Fruit fly (Drosophila melanogaster) whole organism, prepupa: ENCODE measurements around the gene Col4a1.
A peak's percentile ranks its signal among the peaks of the same experiment; 100 is the strongest.

Experiments used
- Blimp-1 ChIP-seq: fragments of 200-800 bp; sonication (Bioruptor generic); optimal IDR thresholded peaks from 3 replicates; lab custom pipeline; 2017; ENCODE audit warnings: missing biosample characterization, missing genetic modification characterization, mild to moderate bottlenecking, moderate library complexity, missing genetic modification reagents
- CG10631 ChIP-seq: fragments of 200-800 bp; sonication (Bioruptor generic); optimal IDR thresholded peaks from 2 replicates; lab custom pipeline; 2016; ENCODE audit warnings: missing biosample characterization, missing genetic modification characterization
- CG11294 ChIP-seq: fragments of 200-800 bp; sonication (Bioruptor generic); IDR thresholded peaks from 2 replicates; pipeline ENCODE4 v1.3.6; 2022; ENCODE audit warnings: missing biosample characterization, missing genetic modification characterization
- CG11902 ChIP-seq: fragments of 200-800 bp; sonication (Bioruptor generic); optimal IDR thresholded peaks from 3 replicates; lab custom pipeline; 2016; ENCODE audit warnings: missing biosample characterization, missing genetic modification characterization
- CG15336 ChIP-seq: fragments of 200-800 bp; sonication (Bioruptor generic); IDR thresholded peaks from 2 replicates; pipeline ENCODE4 v1.3.6; 2022; ENCODE audit warnings: missing biosample characterization, missing genetic modification characterization
- CG16779 ChIP-seq: fragments of 200-800 bp; sonication (Bioruptor generic); optimal IDR thresholded peaks from 3 replicates; lab custom pipeline; 2017; ENCODE audit warnings: missing biosample characterization, mild to moderate bottlenecking, missing genetic modification characterization
- CG3032 ChIP-seq: fragments of 200-800 bp; optimal IDR thresholded peaks from 2 replicates; lab custom pipeline; 2019; ENCODE audit warnings: missing biosample characterization, mild to moderate bottlenecking, missing genetic modification characterization, moderate library complexity
- CG31627 ChIP-seq: fragments of 200-800 bp; sonication (Bioruptor generic); optimal IDR thresholded peaks from 3 replicates; lab custom pipeline; 2016; ENCODE audit warnings: missing biosample characterization, missing genetic modification characterization
- CG32006 ChIP-seq: fragments of 200-800 bp; sonication (Bioruptor generic); optimal IDR thresholded peaks from 3 replicates; lab custom pipeline; 2017; ENCODE audit warnings: missing biosample characterization, mild to moderate bottlenecking, missing genetic modification characterization
- CG34406 ChIP-seq: fragments of 200-800 bp; sonication (Bioruptor generic); optimal IDR thresholded peaks from 3 replicates; lab custom pipeline; 2016; ENCODE audit warnings: missing biosample characterization, missing genetic modification characterization
- CG3919 ChIP-seq: fragments of 200-800 bp; sonication (Bioruptor generic); optimal IDR thresholded peaks from 3 replicates; lab custom pipeline; 2016; ENCODE audit warnings: missing biosample characterization, missing genetic modification characterization
- CG4318 ChIP-seq: fragments of 200-800 bp; sonication (Bioruptor generic); optimal IDR thresholded peaks from 3 replicates; lab custom pipeline; 2017; ENCODE audit warnings: missing biosample characterization, mild to moderate bottlenecking, missing genetic modification characterization
- CG6276 ChIP-seq: fragments of 200-800 bp; sonication (Bioruptor generic); optimal IDR thresholded peaks from 2 replicates; lab custom pipeline; 2017; ENCODE audit warnings: missing biosample characterization, mild to moderate bottlenecking, missing genetic modification characterization
- CG6792 ChIP-seq: fragments of 200-800 bp; sonication (Bioruptor generic); optimal IDR thresholded peaks from 3 replicates; lab custom pipeline; 2016; ENCODE audit warnings: missing biosample characterization, missing genetic modification characterization
- CG6808 ChIP-seq: fragments of 200-800 bp; sonication (Bioruptor generic); optimal IDR thresholded peaks from 3 replicates; lab custom pipeline; 2017; ENCODE audit warnings: missing biosample characterization, missing genetic modification characterization, mild to moderate bottlenecking, moderate library complexity, missing genetic modification reagents
- CG7368 ChIP-seq: fragments of 200-800 bp; sonication (Bioruptor generic); optimal IDR thresholded peaks from 3 replicates; lab custom pipeline; 2016; ENCODE audit warnings: missing biosample characterization, missing genetic modification characterization
- CG8119 ChIP-seq: fragments of 200-800 bp; sonication (Bioruptor generic); IDR thresholded peaks from 3 replicates; pipeline ENCODE4 v1.3.6; 2022; ENCODE audit warnings: missing biosample characterization, missing genetic modification characterization
- CG8319 ChIP-seq: fragments of 200-800 bp; sonication (Bioruptor generic); optimal IDR thresholded peaks from 3 replicates; lab custom pipeline; 2016; ENCODE audit warnings: missing biosample characterization, missing genetic modification characterization
- CG8632 ChIP-seq: fragments of 200-800 bp; sonication (Bioruptor generic); optimal IDR thresholded peaks from 3 replicates; lab custom pipeline; 2016; ENCODE audit warnings: missing biosample characterization, missing genetic modification characterization
- Eip75B ChIP-seq: fragments of 200-800 bp; sonication (Bioruptor generic); optimal IDR thresholded peaks from 3 replicates; lab custom pipeline; 2016; ENCODE audit warnings: missing biosample characterization, missing genetic modification characterization
- Eip78C ChIP-seq: fragments of 200-800 bp; sonication (Bioruptor generic); peaks from one replicate; lab custom pipeline; 2016; ENCODE audit warnings: missing biosample characterization, missing genetic modification characterization
- Eip93F ChIP-seq: fragments of 200-800 bp; sonication (Bioruptor generic); optimal IDR thresholded peaks from 2 replicates; lab custom pipeline; 2016; ENCODE audit warnings: missing biosample characterization, mild to moderate bottlenecking, missing genetic modification characterization
- Ets21C ChIP-seq: fragments of 200-800 bp; sonication (Bioruptor generic); optimal IDR thresholded peaks from 3 replicates; lab custom pipeline; 2016; ENCODE audit warnings: missing biosample characterization, missing genetic modification characterization
- Ets96B ChIP-seq: fragments of 200-800 bp; optimal IDR thresholded peaks from 2 replicates; lab custom pipeline; 2019; ENCODE audit warnings: missing biosample characterization, mild to moderate bottlenecking, missing genetic modification characterization, moderate library complexity
- Gug ChIP-seq: fragments of 200-800 bp; sonication (Bioruptor generic); IDR thresholded peaks from 2 replicates; pipeline ENCODE4 v1.3.6; 2022; ENCODE audit warnings: missing biosample characterization, missing genetic modification characterization
- Hr39 ChIP-seq: fragments of 200-800 bp; sonication (Bioruptor generic); optimal IDR thresholded peaks from 2 replicates; lab custom pipeline; 2016; ENCODE audit warnings: missing biosample characterization, missing genetic modification characterization
- Hr4 ChIP-seq: fragments of 200-800 bp; sonication (Bioruptor generic); optimal IDR thresholded peaks from 3 replicates; lab custom pipeline; 2016; ENCODE audit warnings: missing biosample characterization, missing genetic modification characterization
- Lpt ChIP-seq: fragments of 200-800 bp; sonication (Bioruptor generic); optimal IDR thresholded peaks from 3 replicates; lab custom pipeline; 2016; ENCODE audit warnings: missing biosample characterization, missing genetic modification characterization
- Met ChIP-seq: fragments of 200-800 bp; sonication (Bioruptor generic); optimal IDR thresholded peaks from 3 replicates; lab custom pipeline; 2016; ENCODE audit warnings: missing biosample characterization, missing genetic modification characterization
- OdsH ChIP-seq: fragments of 200-800 bp; sonication (Bioruptor generic); optimal IDR thresholded peaks from 3 replicates; lab custom pipeline; 2016; ENCODE audit warnings: missing biosample characterization, missing genetic modification characterization
- Sox14 ChIP-seq: fragments of 200-800 bp; sonication (Bioruptor generic); optimal IDR thresholded peaks from 3 replicates; lab custom pipeline; 2016; ENCODE audit warnings: missing biosample characterization, missing genetic modification characterization
- Sox15 ChIP-seq: fragments of 200-800 bp; sonication (Bioruptor generic); optimal IDR thresholded peaks from 3 replicates; lab custom pipeline; 2016; ENCODE audit warnings: missing biosample characterization, missing genetic modification characterization
- achi ChIP-seq: fragments of 200-800 bp; sonication (Bioruptor generic); optimal IDR thresholded peaks from 3 replicates; lab custom pipeline; 2016; ENCODE audit warnings: missing biosample characterization, missing genetic modification characterization
- acj6 ChIP-seq: fragments of 200-800 bp; sonication (Bioruptor generic); optimal IDR thresholded peaks from 3 replicates; lab custom pipeline; 2016; ENCODE audit warnings: missing biosample characterization, missing genetic modification characterization
- cyc ChIP-seq: fragments of 200-800 bp; sonication (Bioruptor generic); optimal IDR thresholded peaks from 3 replicates; lab custom pipeline; 2016; ENCODE audit warnings: missing biosample characterization, missing genetic modification characterization
- dac ChIP-seq: fragments of 200-800 bp; sonication (Bioruptor generic); optimal IDR thresholded peaks from 2 replicates; lab custom pipeline; 2017; ENCODE audit warnings: missing biosample characterization, mild to moderate bottlenecking, missing genetic modification characterization
- dsx ChIP-seq: fragments of 200-800 bp; optimal IDR thresholded peaks from 3 replicates; lab custom pipeline; 2019; ENCODE audit warnings: missing biosample characterization, mild to moderate bottlenecking, missing genetic modification characterization, moderate library complexity; ENCODE audit not compliant: poor library complexity, severe bottlenecking
- eg ChIP-seq: fragments of 200-800 bp; sonication (Bioruptor generic); IDR thresholded peaks from 3 replicates; pipeline ENCODE4 v1.3.6; 2022; ENCODE audit warnings: missing biosample characterization, missing genetic modification characterization
- esn ChIP-seq: fragments of 200-800 bp; sonication (Bioruptor generic); optimal IDR thresholded peaks from 2 replicates; lab custom pipeline; 2016; ENCODE audit warnings: missing biosample characterization, mild to moderate bottlenecking, missing genetic modification characterization, moderate library complexity
- fd59A ChIP-seq: fragments of 200-800 bp; sonication (Bioruptor generic); optimal IDR thresholded peaks from 2 replicates; lab custom pipeline; 2017; ENCODE audit warnings: missing biosample characterization, mild to moderate bottlenecking, missing genetic modification characterization, missing genetic modification reagents
- fkh ChIP-seq: fragments of 200-800 bp; sonication (Bioruptor generic); optimal IDR thresholded peaks from 3 replicates; lab custom pipeline; 2017; ENCODE audit warnings: missing biosample characterization, mild to moderate bottlenecking, missing genetic modification characterization, moderate library complexity
- lz ChIP-seq: fragments of 200-800 bp; sonication (Bioruptor generic); optimal IDR thresholded peaks from 3 replicates; lab custom pipeline; 2016; ENCODE audit warnings: missing biosample characterization, missing genetic modification characterization
- net ChIP-seq: fragments of 200-800 bp; sonication (Bioruptor generic); optimal IDR thresholded peaks from 3 replicates; lab custom pipeline; 2016; ENCODE audit warnings: missing biosample characterization, missing genetic modification characterization
- salr ChIP-seq, 2 experiments: fragments of 200-800 bp; sonication (Bioruptor generic); optimal IDR thresholded peaks; 3 replicates each; lab custom pipeline; 2016 to 2018; ENCODE audit warnings: missing biosample characterization in 2 of 2, missing genetic modification characterization in 2 of 2, mild to moderate bottlenecking in 1 of 2
- ss ChIP-seq, 2 experiments: fragments of 200-800 bp; sonication (Bioruptor generic); optimal IDR thresholded peaks; 2 replicates in 1 of 2; 3 replicates in 1 of 2; lab custom pipeline; 2017 to 2018; ENCODE audit warnings: mild to moderate bottlenecking in 2 of 2, missing biosample characterization in 2 of 2, missing genetic modification characterization in 2 of 2, moderate library complexity in 1 of 2
- svp ChIP-seq: fragments of 200-800 bp; sonication (Bioruptor generic); peaks from one replicate; lab custom pipeline; 2016; ENCODE audit warnings: missing biosample characterization, missing genetic modification characterization
- topi ChIP-seq: fragments of 200-800 bp; sonication (Bioruptor generic); optimal IDR thresholded peaks from 3 replicates; lab custom pipeline; 2016; ENCODE audit warnings: missing biosample characterization, missing genetic modification characterization
- vri ChIP-seq: fragments of 200-800 bp; sonication (Bioruptor generic); optimal IDR thresholded peaks from 3 replicates; lab custom pipeline; 2016; ENCODE audit warnings: missing biosample characterization, mild to moderate bottlenecking, missing genetic modification characterization

The Col4a1 gene

dm6 chr2L:5058094-5058493 lies 28.7 kb downstream of the Col4a1 start, which contains the start of gene Nepl3:
Gene Nepl3, minus strand, starts transcription at chr2L:5058248.
- TF ChIP-seq Eip75B (GFP tag; lab: Kevin White, UChicago), result no peak
- no peak for TF ChIP-seq CG8119 (GFP tag; lab: Robert Waterston, UW)
- TF ChIP-seq CG8319 (GFP tag; lab: Kevin White, UChicago), result no peak
- peak; percentile 24 for TF ChIP-seq Eip78C (GFP tag; lab: Kevin White, UChicago)
- no peak for TF ChIP-seq Met (GFP tag; lab: Kevin White, UChicago)
- no peak for TF ChIP-seq salr (GFP tag; optimal IDR thresholded peaks at IDR 0.05; lab: Kevin White, UChicago)
- TF ChIP-seq CG6792 (GFP tag; lab: Kevin White, UChicago), result no peak

DNA sequence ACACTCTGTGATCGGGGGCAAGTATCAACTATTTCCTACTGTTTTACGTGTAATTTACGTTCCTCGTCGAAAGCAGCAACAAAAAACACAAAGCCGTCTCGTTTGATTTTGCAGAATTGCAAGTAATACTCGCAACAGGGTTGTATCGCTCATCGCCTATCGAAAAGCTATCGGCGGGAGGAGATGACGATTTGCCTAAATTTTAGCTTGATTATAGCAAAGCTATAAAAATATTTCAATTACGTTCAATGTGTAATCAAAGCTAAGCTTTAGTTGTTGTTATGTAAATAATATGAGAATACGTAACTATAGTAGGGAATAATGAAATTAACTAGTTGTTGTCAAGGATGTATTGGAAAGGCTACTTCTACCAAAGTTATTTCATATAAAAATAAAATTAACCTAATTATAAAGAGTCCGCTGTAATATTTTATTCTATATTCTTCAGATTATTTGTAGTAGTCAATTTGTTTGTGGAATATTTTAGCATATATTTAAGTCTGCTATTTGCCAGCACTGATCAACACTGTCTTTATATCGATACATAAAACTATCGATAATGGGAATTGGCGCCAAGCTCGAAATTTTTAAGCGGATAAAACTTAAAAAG lies 30.3 kb downstream of the Col4a1 start, which contains the start of gene Rpn11:
Gene Rpn11 (minus strand): TSS at position 146 of the 610 bp plus-strand sequence.
- TF ChIP-seq CG31627 (peak; percentile 35), Eip75B (GFP tag; lab: Kevin White, UChicago) (peak; percentile 53), CG10631 (GFP tag; lab: Kevin White, UChicago) (peak; percentile 65), CG6276 (GFP tag; lab: Kevin White, UChicago) (no peak), CG34406 (GFP tag; lab: Kevin White, UChicago) (peak; percentile 39), CG3919 (GFP tag; lab: Kevin White, UChicago) (peak; percentile 44), ss (GFP tag; optimal IDR thresholded peaks at IDR 0.05; lab: Kevin White, UChicago) (peak in 1 of 2 experiments; percentile 21), svp (GFP tag; lab: Kevin White, UChicago) (peak; percentile 76), Lpt (GFP tag; lab: Kevin White, UChicago) (no peak), CG11294 (GFP tag; lab: Robert Waterston, UW) (no peak), eg (peak; percentile 36; the same call in 1 of the 3 replicates), CG3032 (tag; lab: Kevin White, UChicago) (peak; percentile 54), Sox14 (GFP tag; lab: Kevin White, UChicago) (peak; percentile 74), CG8632 (GFP tag; lab: Kevin White, UChicago) (peak; percentile 46), fd59A (GFP tag; lab: Kevin White, UChicago) (peak; percentile 21), lz (GFP tag; lab: Kevin White, UChicago) (peak; percentile 66), CG6792 (GFP tag; lab: Kevin White, UChicago) (peak; percentile 48), Met (GFP tag; lab: Kevin White, UChicago) (no peak), Hr4 (GFP tag; lab: Kevin White, UChicago) (peak; percentile 54), CG32006 (GFP tag; lab: Kevin White, UChicago) (peak; percentile 46), Eip93F (GFP tag; lab: Kevin White, UChicago) (no peak), acj6 (GFP tag; lab: Kevin White, UChicago) (peak; percentile 61), fkh (GFP tag; lab: Kevin White, UChicago) (peak; percentile 4), Ets21C (GFP tag; lab: Kevin White, UChicago) (peak; percentile 44), CG6808 (GFP tag; lab: Kevin White, UChicago) (no peak), Gug (0 out of 2 replicates have a peak, but pooled peaks have one; percentile 12), CG16779 (tag; lab: Kevin White, UChicago) (no peak), CG4318 (GFP tag; lab: Kevin White, UChicago) (no peak), Hr39 (peak; percentile 45), CG11902 (GFP tag; lab: Kevin White, UChicago) (peak; percentile 0), dac (GFP tag; lab: Kevin White, UChicago) (no peak), net (peak; percentile 37), salr (GFP tag; optimal IDR thresholded peaks at IDR 0.05; lab: Kevin White, UChicago) (no peak), topi (peak; percentile 55), esn (GFP tag; lab: Kevin White, UChicago) (peak; percentile 68), CG15336 (GFP tag; lab: Robert Waterston, UW) (0 out of 2 replicates have a peak, but pooled peaks have one; percentile 19), CG7368 (GFP tag; lab: Kevin White, UChicago) (no peak), achi (GFP tag; lab: Kevin White, UChicago) (peak; percentile 48), CG8319 (GFP tag; lab: Kevin White, UChicago) (peak; percentile 16), Eip78C (GFP tag; lab: Kevin White, UChicago) (peak; percentile 89), Sox15 (GFP tag; lab: Kevin White, UChicago) (peak; percentile 19), OdsH (peak; percentile 49), Ets96B (peak; percentile 51), cyc (GFP tag; lab: Kevin White, UChicago) (peak; percentile 38), vri (GFP tag; lab: Kevin White, UChicago) (no peak), Blimp-1 (GFP tag; lab: Kevin White, UChicago) (no peak), dsx (GFP tag; lab: Kevin White, UChicago) (peak; percentile 45)
